Worm (Caenorhabditis elegans) whole organism, young adult: ENCODE results near the gene osta-3.

Source experiments
- B0261.1 ChIP-seq: sonication (generic microtip); optimal IDR thresholded peaks from 2 replicates; lab custom pipeline; 2016; ENCODE audit warnings: mild to moderate bottlenecking, missing genetic modification characterization, moderate library complexity, missing compliant biosample characterization
- B0336.3 ChIP-seq: fragments of 200-800 bp; sonication (Bioruptor generic); IDR thresholded peaks from 2 replicates; pipeline ENCODE4 v1.3.6; 2022; ENCODE audit warnings: missing genetic modification characterization, missing compliant biosample characterization
- C06A6.2 ChIP-seq: fragments of 200-800 bp; sonication (Bioruptor generic); conservative IDR thresholded peaks from 2 replicates; pipeline ENCODE4 v1.3.6; 2022; ENCODE audit warnings: missing genetic modification characterization, missing compliant biosample characterization
- C17E4.6 ChIP-seq: fragments of 200-800 bp; sonication (Bioruptor generic); IDR thresholded peaks from 2 replicates; pipeline ENCODE4 v1.3.6; 2022; ENCODE audit warnings: missing genetic modification reagents, missing genetic modification characterization, missing compliant biosample characterization
- F52B5.7 ChIP-seq: sonication (generic microtip); optimal IDR thresholded peaks from 2 replicates; lab custom pipeline; 2016; ENCODE audit warnings: mild to moderate bottlenecking, missing genetic modification characterization, missing compliant biosample characterization
- F55B11.4 ChIP-seq: sonication (generic microtip); optimal IDR thresholded peaks from 2 replicates; lab custom pipeline; 2016; ENCODE audit warnings: missing compliant biosample characterization, missing genetic modification characterization, borderline replicate concordance; ENCODE audit not compliant: insufficient read depth
- F57C9.4 ChIP-seq: sonication (generic microtip); optimal IDR thresholded peaks from 2 replicates; lab custom pipeline; 2017; ENCODE audit warnings: mild to moderate bottlenecking, missing genetic modification characterization, missing compliant biosample characterization
- K11D2.4 ChIP-seq: fragments of 200-800 bp; sonication (Bioruptor generic); IDR thresholded peaks from 2 replicates; pipeline ENCODE4 v1.3.6; 2022; ENCODE audit warnings: missing genetic modification reagents, missing genetic modification characterization, missing compliant biosample characterization
- Y53G8AR.9 ChIP-seq: fragments of 200-800 bp; sonication (Bioruptor generic); conservative IDR thresholded peaks from 2 replicates; pipeline ENCODE4 v1.3.6; 2022; ENCODE audit warnings: missing genetic modification reagents, missing genetic modification characterization, missing compliant biosample characterization
- Y79H2A.3 ChIP-seq: fragments of 200-800 bp; sonication (Bioruptor generic); conservative IDR thresholded peaks from 2 replicates; pipeline ENCODE4 v1.3.6; 2022; ENCODE audit warnings: missing genetic modification reagents, missing genetic modification characterization, missing compliant biosample characterization
- akir-1 ChIP-seq: fragments of 200-800 bp; sonication (Bioruptor generic); optimal IDR thresholded peaks from 2 replicates; lab custom pipeline; 2018; ENCODE audit warnings: mild to moderate bottlenecking, missing genetic modification characterization, moderate library complexity, missing compliant biosample characterization
- ama-1 ChIP-seq, 3 experiments: fragments of 150-350 bp in 1 of 3; sonication (generic microtip) in 2 of 3; optimal IDR thresholded peaks; 2 replicates each; lab custom pipeline; 2014 to 2018; ENCODE audit warnings: missing biosample characterization in 2 of 3, missing genetic modification characterization in 2 of 3, missing genetic modification reagents in 2 of 3
- attf-3 ChIP-seq: fragments of 200-800 bp; sonication (Bioruptor generic); conservative IDR thresholded peaks from 2 replicates; pipeline ENCODE4 v1.3.6; 2022; ENCODE audit warnings: missing genetic modification reagents, missing genetic modification characterization, missing compliant biosample characterization
- attf-6 ChIP-seq: fragments of 200-800 bp; sonication (Bioruptor generic); IDR thresholded peaks from 2 replicates; pipeline ENCODE4 v1.3.6; 2022; ENCODE audit warnings: missing genetic modification reagents, missing genetic modification characterization, missing compliant biosample characterization
- bed-1 ChIP-seq: fragments of 200-800 bp; sonication (Bioruptor generic); IDR thresholded peaks from 2 replicates; pipeline ENCODE4 v1.3.6; 2022; ENCODE audit warnings: missing genetic modification reagents, missing genetic modification characterization, missing compliant biosample characterization
- cebp-2 ChIP-seq: fragments of 200-800 bp; sonication (Bioruptor generic); IDR thresholded peaks from 2 replicates; pipeline ENCODE4 v1.3.6; 2022; ENCODE audit warnings: missing genetic modification characterization, missing compliant biosample characterization
- chd-7 ChIP-seq: sonication (generic microtip); optimal IDR thresholded peaks from 2 replicates; lab custom pipeline; 2016; ENCODE audit warnings: mild to moderate bottlenecking, missing genetic modification characterization, moderate library complexity, missing compliant biosample characterization
- die-1 ChIP-seq: sonication (generic microtip); optimal IDR thresholded peaks from 2 replicates; lab custom pipeline; 2016; ENCODE audit warnings: missing genotype, mild to moderate bottlenecking, missing genetic modification characterization, missing compliant biosample characterization
- fkh-3 ChIP-seq: sonication (generic microtip); optimal IDR thresholded peaks from 2 replicates; lab custom pipeline; 2016; ENCODE audit warnings: mild to moderate bottlenecking, missing genetic modification characterization, missing compliant biosample characterization
- him-1 ChIP-seq: sonication (generic microtip); optimal IDR thresholded peaks from 2 replicates; lab custom pipeline; 2016; ENCODE audit warnings: missing genotype, missing genetic modification reagents, missing genetic modification characterization, missing compliant biosample characterization
- hlh-26 ChIP-seq: fragments of 200-800 bp; sonication (Bioruptor generic); conservative IDR thresholded peaks from 2 replicates; pipeline ENCODE4 v1.3.6; 2022; ENCODE audit warnings: missing genetic modification reagents, missing genetic modification characterization, missing compliant biosample characterization
- hsf-1 ChIP-seq: fragments of 200-800 bp; sonication (Bioruptor generic); IDR thresholded peaks from 2 replicates; pipeline ENCODE4 v1.3.6; 2022; ENCODE audit warnings: missing genetic modification reagents, missing genetic modification characterization, missing compliant biosample characterization
- lin-35 ChIP-seq, 3 experiments: fragments of 150-350 bp in 2 of 3; sonication (generic microtip) in 1 of 3; optimal IDR thresholded peaks; 2 replicates each; lab custom pipeline; 2014 to 2018; ENCODE audit warnings: missing biosample characterization in 3 of 3, missing genetic modification characterization in 3 of 3, missing genetic modification reagents in 3 of 3
- lin-54 ChIP-seq: fragments of 200-800 bp; sonication (Bioruptor generic); optimal IDR thresholded peaks from 2 replicates; lab custom pipeline; 2018; ENCODE audit warnings: mild to moderate bottlenecking, missing genetic modification characterization, missing compliant biosample characterization
- madf-6 ChIP-seq: fragments of 200-800 bp; sonication (Bioruptor generic); IDR thresholded peaks from 2 replicates; pipeline ENCODE4 v1.3.6; 2022; ENCODE audit warnings: missing genetic modification reagents, missing genetic modification characterization, missing compliant biosample characterization
- mcd-1 ChIP-seq: fragments of 200-800 bp; sonication (Bioruptor generic); IDR thresholded peaks from 2 replicates; pipeline ENCODE4 v1.3.6; 2022; ENCODE audit warnings: missing genetic modification reagents, missing genetic modification characterization, missing compliant biosample characterization
- nfya-1 ChIP-seq: sonication (generic microtip); optimal IDR thresholded peaks from 2 replicates; lab custom pipeline; 2017; ENCODE audit warnings: antibody characterized with exemption, missing compliant biosample characterization, missing genetic modification characterization, borderline replicate concordance; ENCODE audit not compliant: insufficient read depth
- nfya-2 ChIP-seq: fragments of 200-800 bp; sonication (Bioruptor generic); IDR thresholded peaks from 2 replicates; pipeline ENCODE4 v1.3.6; 2022; ENCODE audit warnings: missing genetic modification reagents, missing genetic modification characterization, missing compliant biosample characterization
- nfyb-1 ChIP-seq: fragments of 200-800 bp; sonication (Bioruptor generic); IDR thresholded peaks from 2 replicates; pipeline ENCODE4 v1.3.6; 2022; ENCODE audit warnings: missing genetic modification reagents, missing genetic modification characterization, missing compliant biosample characterization
- nhr-179 ChIP-seq: sonication (generic microtip); optimal IDR thresholded peaks from 2 replicates; lab custom pipeline; 2016; ENCODE audit warnings: mild to moderate bottlenecking, missing genetic modification characterization, missing compliant biosample characterization
- nhr-80 ChIP-seq: sonication (generic microtip); optimal IDR thresholded peaks from 2 replicates; lab custom pipeline; 2016; ENCODE audit warnings: missing genetic modification characterization, missing compliant biosample characterization
- pbrm-1 ChIP-seq: fragments of 200-800 bp; sonication (Bioruptor generic); IDR thresholded peaks from 2 replicates; pipeline ENCODE4 v1.3.6; 2022; ENCODE audit warnings: missing genetic modification reagents, missing genetic modification characterization, missing compliant biosample characterization
- repo-1 ChIP-seq: sonication (generic microtip); optimal IDR thresholded peaks from 2 replicates; lab custom pipeline; 2017; ENCODE audit warnings: mild to moderate bottlenecking, missing genetic modification characterization, missing compliant biosample characterization
- snpc-1.1 ChIP-seq: sonication (generic microtip); optimal IDR thresholded peaks from 2 replicates; lab custom pipeline; 2017; ENCODE audit warnings: missing genetic modification characterization, mild to moderate bottlenecking, missing compliant biosample characterization, antibody characterized with exemption, moderate library complexity, missing genotype, missing genetic modification reagents; ENCODE audit not compliant: insufficient read depth
- sptf-2 ChIP-seq: fragments of 200-800 bp; sonication (Bioruptor generic); optimal IDR thresholded peaks from 2 replicates; lab custom pipeline; 2018; ENCODE audit warnings: mild to moderate bottlenecking, missing genetic modification characterization, missing compliant biosample characterization
- tbp1 ChIP-seq: fragments of 200-800 bp; sonication (Bioruptor generic); optimal IDR thresholded peaks from 2 replicates; lab custom pipeline; 2018; ENCODE audit warnings: mild to moderate bottlenecking, missing genetic modification characterization, missing compliant biosample characterization
- tbx-9 ChIP-seq: sonication (generic microtip); optimal IDR thresholded peaks from 2 replicates; lab custom pipeline; 2016; ENCODE audit warnings: borderline replicate concordance, missing genetic modification characterization, inconsistent platforms, missing compliant biosample characterization
- tlf-1 ChIP-seq: fragments of 200-800 bp; sonication (Bioruptor generic); optimal IDR thresholded peaks from 2 replicates; lab custom pipeline; 2018; ENCODE audit warnings: mild to moderate bottlenecking, missing genetic modification characterization, missing compliant biosample characterization
- ztf-18 ChIP-seq: sonication (generic microtip); optimal IDR thresholded peaks from 2 replicates; lab custom pipeline; 2016; ENCODE audit warnings: missing genotype, mild to moderate bottlenecking, missing genetic modification characterization, missing compliant biosample characterization
- ztf-28 ChIP-seq: fragments of 200-800 bp; sonication (Bioruptor generic); IDR thresholded peaks from 2 replicates; pipeline ENCODE4 v1.3.6; 2022; ENCODE audit warnings: missing genetic modification reagents, missing genetic modification characterization, missing compliant biosample characterization

Gene osta-3

DNA sequence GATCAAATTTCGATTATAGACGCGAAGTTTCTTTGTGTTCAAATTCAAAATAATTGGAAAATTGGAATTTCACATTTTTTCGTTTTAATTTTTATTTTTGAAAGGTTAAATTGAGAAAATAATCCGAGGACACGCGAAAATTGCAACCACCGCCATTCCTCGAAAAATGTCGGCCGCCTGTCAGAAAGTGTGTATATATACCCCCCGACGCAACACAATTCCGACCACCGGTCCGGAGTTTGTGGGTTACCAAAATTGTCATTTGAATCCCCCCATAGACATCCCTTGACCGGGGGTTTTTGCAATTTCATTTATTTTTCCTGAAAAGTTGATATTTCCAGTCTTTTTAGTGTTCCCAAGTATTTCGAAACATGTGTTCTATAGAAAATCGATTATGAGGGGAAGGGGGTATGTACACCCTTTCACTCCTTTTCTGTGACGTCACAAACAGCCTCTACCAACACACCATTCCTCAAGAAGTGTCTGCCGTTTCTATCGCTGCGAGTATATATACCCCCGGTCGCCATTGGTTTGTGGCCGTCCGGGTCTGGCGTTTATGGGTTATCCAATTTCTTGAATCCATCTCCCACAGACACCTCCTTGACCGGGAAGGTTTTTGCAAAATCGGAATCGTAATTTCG is 8.0 kb upstream of the osta-3 start, which contains the start of gene W01D2.3 (continued):
- peak; percentile 45 for TF ChIP-seq tlf-1 (GFP tag; lab: Kevin White, UChicago)
- 0 out of 2 replicates have a peak, but pooled peaks have one; percentile 19 for TF ChIP-seq bed-1
- TF ChIP-seq F52B5.7 (tag; lab: Kevin White, UChicago), result peak; percentile 62
- peak; percentile 55 for TF ChIP-seq lin-54
- no peak for TF ChIP-seq attf-6
- no peak for TF ChIP-seq Y79H2A.3 (GFP tag; lab: Robert Waterston, UW)
- TF ChIP-seq madf-6 (GFP tag; lab: Robert Waterston, UW), result peak; percentile 41
- peak; percentile 47; the same call in 1 of the 2 replicates for TF ChIP-seq pbrm-1
- TF ChIP-seq ztf-18 (tag; lab: Kevin White, UChicago), result peak; percentile 38
- no peak for TF ChIP-seq akir-1 (GFP tag; lab: Kevin White, UChicago)
- TF ChIP-seq hlh-26 (GFP tag; lab: Robert Waterston, UW), result no peak
- TF ChIP-seq nhr-179 (tag; lab: Kevin White, UChicago), result no peak
- peak in 1 of 3 experiments; percentile 65 for TF ChIP-seq lin-35 (GFP tag; optimal IDR thresholded peaks at IDR 0.05; lab: Kevin White, UChicago)
- TF ChIP-seq chd-7 (tag; lab: Kevin White, UChicago), result peak; percentile 70
- TF ChIP-seq B0261.1 (tag; lab: Kevin White, UChicago), result peak; percentile 69
- no peak for TF ChIP-seq tbx-9 (tag; lab: Kevin White, UChicago)
- no peak for TF ChIP-seq attf-3
- TF ChIP-seq him-1 (tag; lab: Kevin White, UChicago), result no peak

DNA sequence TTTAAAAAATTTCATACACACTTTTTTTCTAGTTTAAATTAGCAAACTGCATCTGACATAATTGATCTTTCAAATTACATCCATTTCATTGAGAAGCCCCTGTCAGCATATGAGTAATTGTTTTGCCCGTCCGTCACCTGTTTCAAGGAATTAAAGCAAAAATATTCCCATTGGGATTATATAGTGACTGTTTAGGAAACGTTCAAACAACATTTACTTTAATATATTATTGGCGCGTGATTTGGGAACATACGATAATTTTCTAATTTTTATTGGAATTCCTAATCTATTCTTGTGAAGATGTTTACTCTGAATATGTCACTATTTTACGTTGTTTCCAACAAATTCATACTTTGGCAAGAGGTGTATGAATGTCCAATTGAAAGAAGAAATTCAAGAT is 6.6 kb upstream of the osta-3 start, which contains the start of gene srt-11:
TSS of gene srt-11 (plus strand) at position 301 of the 400 bp plus-strand sequence.
- TF ChIP-seq repo-1 (tag; lab: Kevin White, UChicago), result no peak
- no peak for TF ChIP-seq mcd-1 (GFP tag; lab: Robert Waterston, UW)
- TF ChIP-seq fkh-3 (tag; lab: Kevin White, UChicago), result no peak
- TF ChIP-seq nfya-1 (tag; lab: Kevin White, UChicago), result no peak
- no peak for TF ChIP-seq nfya-2 (GFP tag; lab: Robert Waterston, UW)
- no peak for TF ChIP-seq C06A6.2
- TF ChIP-seq F55B11.4 (tag; lab: Kevin White, UChicago), result no peak
- TF ChIP-seq F57C9.4 (tag; lab: Kevin White, UChicago), result no peak
- TF ChIP-seq sptf-2 (GFP tag; lab: Kevin White, UChicago), result no peak
- TF ChIP-seq ztf-28 (GFP tag; lab: Robert Waterston, UW), result no peak
- TF ChIP-seq nhr-80, result no peak
- no peak for TF ChIP-seq die-1 (tag; lab: Kevin White, UChicago)
- no peak for TF ChIP-seq ama-1 (optimal IDR thresholded peaks at IDR 0.05; lab: Kevin White, UChicago)
- no peak for TF ChIP-seq ama-1 (GFP tag; optimal IDR thresholded peaks at IDR 0.05; lab: Kevin White, UChicago)
- TF ChIP-seq B0336.3, result no peak
- no peak for TF ChIP-seq K11D2.4 (GFP tag; lab: Robert Waterston, UW)
- TF ChIP-seq C17E4.6 (GFP tag; lab: Robert Waterston, UW), result no peak
- TF ChIP-seq, all 124 proteins: peak for 0

DNA sequence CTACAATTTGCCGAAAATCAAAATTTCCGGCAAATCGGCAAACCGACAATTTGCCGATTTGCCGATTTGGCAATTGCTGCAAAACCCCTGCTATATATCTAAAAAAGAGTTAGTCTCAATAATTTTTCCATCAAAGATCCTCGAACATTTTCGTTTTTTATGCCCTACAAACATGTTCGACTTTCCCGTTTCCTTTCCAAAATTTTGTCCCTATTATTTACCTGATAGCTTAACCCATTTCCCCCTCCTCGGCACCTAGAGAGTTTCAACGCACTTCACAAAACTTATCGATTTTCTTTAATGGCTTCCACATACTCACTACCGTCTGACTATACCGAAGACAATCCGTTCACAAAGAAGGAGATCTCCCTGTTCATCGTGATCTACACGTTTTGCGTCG is 3.6 kb upstream of the osta-3 start, which contains the start of gene W01D2.6:
TSS of gene W01D2.6 (plus strand) at position 301 of the 400 bp plus-strand sequence.
- no peak for TF ChIP-seq hsf-1 (GFP tag; lab: Robert Waterston, UW)
- no peak for TF ChIP-seq tbp1
- TF ChIP-seq Y53G8AR.9, result no peak
- no peak for TF ChIP-seq cebp-2 (GFP tag; lab: Robert Waterston, UW)
- TF ChIP-seq nfyb-1 (GFP tag; lab: Robert Waterston, UW), result no peak
- no peak for TF ChIP-seq ama-1 (optimal IDR thresholded peaks at IDR 0.05; lab: Kevin White, UChicago)
- TF ChIP-seq ama-1 (GFP tag; optimal IDR thresholded peaks at IDR 0.05; lab: Kevin White, UChicago), result no peak
- no peak for TF ChIP-seq snpc-1.1 (tag; lab: Kevin White, UChicago)
- no peak for TF ChIP-seq attf-3
